Fruit fly (Drosophila melanogaster) whole organism, embryonic: Measurements from ENCODE around the gene dec.
A peak's percentile ranks its signal among the peaks of the same experiment; 100 is the strongest.

Source experiments
- Adf1 ChIP-seq: fragments of 200-800 bp; sonication (Bioruptor generic); IDR thresholded peaks from 2 replicates; pipeline ENCODE4 v1.3.6; 2022; ENCODE audit warnings: missing biosample characterization, missing genetic modification characterization
- Antp ChIP-seq: fragments of 200-800 bp; sonication (Bioruptor generic); optimal IDR thresholded peaks from 3 replicates; lab custom pipeline; 2016; ENCODE audit warnings: missing biosample characterization, missing genetic modification characterization
- BtbVII ChIP-seq: fragments of 200-800 bp; sonication (Bioruptor generic); optimal IDR thresholded peaks from 3 replicates; lab custom pipeline; 2017; ENCODE audit warnings: missing biosample characterization, mild to moderate bottlenecking, missing genetic modification characterization
- CG10366 ChIP-seq: fragments of 200-800 bp; sonication (Bioruptor generic); IDR thresholded peaks from 2 replicates; pipeline ENCODE4 v1.3.6; 2022; ENCODE audit warnings: missing biosample characterization, missing genetic modification characterization
- CG11695 ChIP-seq: fragments of 200-800 bp; sonication (Bioruptor generic); IDR thresholded peaks from 3 replicates; pipeline ENCODE4 v1.3.6; 2022; ENCODE audit warnings: missing biosample characterization, missing genetic modification characterization
- CG12104 ChIP-seq: fragments of 200-800 bp; sonication (Bioruptor generic); optimal IDR thresholded peaks from 3 replicates; lab custom pipeline; 2016; ENCODE audit warnings: missing biosample characterization, missing genetic modification characterization
- CG12299 ChIP-seq: fragments of 200-800 bp; sonication (Bioruptor generic); optimal IDR thresholded peaks from 2 replicates; lab custom pipeline; 2018; ENCODE audit warnings: missing biosample characterization, mild to moderate bottlenecking, missing genetic modification characterization
- CG13287 ChIP-seq: fragments of 200-800 bp; sonication (Bioruptor generic); IDR thresholded peaks from 2 replicates; pipeline ENCODE4 v1.3.6; 2022; ENCODE audit warnings: missing biosample characterization, missing genetic modification characterization; ENCODE audit not compliant: partially characterized antibody
- CG13775 ChIP-seq: fragments of 200-800 bp; sonication (Bioruptor generic); optimal IDR thresholded peaks from 3 replicates; lab custom pipeline; 2017; ENCODE audit warnings: missing biosample characterization, mild to moderate bottlenecking, missing genetic modification characterization
- CG14050 ChIP-seq: fragments of 200-800 bp; sonication (Bioruptor generic); IDR thresholded peaks from 3 replicates; pipeline ENCODE4 v1.3.6; 2022; ENCODE audit warnings: missing biosample characterization, missing genetic modification characterization
- CG14860 ChIP-seq: fragments of 200-800 bp; sonication (Bioruptor generic); IDR thresholded peaks from 3 replicates; pipeline ENCODE4 v1.3.6; 2022; ENCODE audit warnings: missing biosample characterization, missing genetic modification characterization; ENCODE audit not compliant: partially characterized antibody
- CG1529 ChIP-seq: fragments of 200-800 bp; sonication (Bioruptor generic); optimal IDR thresholded peaks from 3 replicates; lab custom pipeline; 2018; ENCODE audit warnings: missing biosample characterization, missing genetic modification characterization
- CG17802 ChIP-seq: fragments of 200-800 bp; sonication (Bioruptor generic); optimal IDR thresholded peaks from 2 replicates; lab custom pipeline; 2018; ENCODE audit warnings: missing biosample characterization, mild to moderate bottlenecking, missing genetic modification characterization, moderate library complexity
- CG2129 ChIP-seq: fragments of 200-800 bp; sonication (Bioruptor generic); IDR thresholded peaks from 2 replicates; pipeline ENCODE4 v1.3.6; 2022; ENCODE audit warnings: missing biosample characterization, missing genetic modification characterization; ENCODE audit not compliant: partially characterized antibody
- CG33213 ChIP-seq: fragments of 200-800 bp; sonication (Bioruptor generic); optimal IDR thresholded peaks from 3 replicates; lab custom pipeline; 2016; ENCODE audit warnings: missing biosample characterization, missing genetic modification characterization
- CG34376 ChIP-seq: fragments of 200-800 bp; sonication (Bioruptor generic); optimal IDR thresholded peaks from 2 replicates; lab custom pipeline; 2018; ENCODE audit warnings: missing biosample characterization, mild to moderate bottlenecking, missing genetic modification characterization
- CG6175 ChIP-seq: fragments of 200-800 bp; sonication (Bioruptor generic); IDR thresholded peaks from 3 replicates; pipeline ENCODE4 v1.3.6; 2022; ENCODE audit warnings: missing biosample characterization, missing genetic modification characterization
- CG6254 ChIP-seq: fragments of 200-800 bp; sonication (Bioruptor generic); optimal IDR thresholded peaks from 3 replicates; lab custom pipeline; 2017; ENCODE audit warnings: mild to moderate bottlenecking, missing biosample characterization, missing genetic modification reagents, missing genetic modification characterization
- CG7357 ChIP-seq: fragments of 200-800 bp; sonication (Bioruptor generic); IDR thresholded peaks from 3 replicates; pipeline ENCODE4 v1.3.6; 2022; ENCODE audit warnings: missing biosample characterization, missing genetic modification characterization
- CG7987 ChIP-seq: fragments of 200-800 bp; sonication (Bioruptor generic); optimal IDR thresholded peaks from 2 replicates; lab custom pipeline; 2018; ENCODE audit warnings: missing biosample characterization, mild to moderate bottlenecking, missing genetic modification characterization, moderate library complexity
- CTCF ChIP-seq: fragments of 200-800 bp; sonication (Bioruptor generic); optimal IDR thresholded peaks from 2 replicates; lab custom pipeline; 2017; ENCODE audit warnings: missing biosample characterization, mild to moderate bottlenecking, missing genetic modification characterization, moderate library complexity
- Ets65A ChIP-seq: fragments of 200-800 bp; sonication (Bioruptor generic); peaks from one replicate; lab custom pipeline; 2016; ENCODE audit warnings: missing biosample characterization, missing genetic modification characterization
- Fer3 ChIP-seq: fragments of 200-800 bp; sonication (Bioruptor generic); optimal IDR thresholded peaks from 2 replicates; lab custom pipeline; 2018; ENCODE audit warnings: missing biosample characterization, mild to moderate bottlenecking, missing genetic modification characterization, moderate library complexity
- H15 ChIP-seq: fragments of 200-800 bp; sonication (Bioruptor generic); IDR thresholded peaks from 3 replicates; pipeline ENCODE4 v1.3.6; 2022; ENCODE audit warnings: missing biosample characterization, missing genetic modification characterization
- HHEX ChIP-seq: fragments of 200-800 bp; sonication (Bioruptor generic); optimal IDR thresholded peaks from 3 replicates; lab custom pipeline; 2017; ENCODE audit warnings: missing biosample characterization, mild to moderate bottlenecking, missing genetic modification characterization, missing genetic modification reagents
- Hr3 ChIP-seq: fragments of 200-800 bp; sonication (Bioruptor generic); optimal IDR thresholded peaks from 3 replicates; lab custom pipeline; 2016; ENCODE audit warnings: missing biosample characterization, missing genetic modification characterization
- Opbp ChIP-seq: fragments of 200-800 bp; sonication (Bioruptor generic); IDR thresholded peaks from 3 replicates; pipeline ENCODE4 v1.3.6; 2022; ENCODE audit warnings: missing biosample characterization, missing genetic modification characterization; ENCODE audit not compliant: partially characterized antibody
- Optix ChIP-seq: fragments of 200-800 bp; sonication (Bioruptor generic); IDR thresholded peaks from 3 replicates; pipeline ENCODE4 v1.3.6; 2022; ENCODE audit warnings: missing biosample characterization, missing genetic modification characterization
- Xbp1 ChIP-seq: fragments of 200-800 bp; sonication (Bioruptor generic); optimal IDR thresholded peaks from 3 replicates; lab custom pipeline; 2016; ENCODE audit warnings: missing biosample characterization, mild to moderate bottlenecking, missing genetic modification characterization
- YL-1 ChIP-seq: fragments of 200-800 bp; sonication (Bioruptor generic); optimal IDR thresholded peaks from 3 replicates; lab custom pipeline; 2017; ENCODE audit warnings: missing biosample characterization, mild to moderate bottlenecking, missing genetic modification characterization
- bbx ChIP-seq: fragments of 200-800 bp; sonication (Bioruptor generic); IDR thresholded peaks from 2 replicates; pipeline ENCODE4 v1.3.6; 2022; ENCODE audit warnings: missing biosample characterization, missing genetic modification characterization; ENCODE audit not compliant: partially characterized antibody
- bigmax ChIP-seq: fragments of 200-800 bp; sonication (Bioruptor generic); optimal IDR thresholded peaks from 2 replicates; lab custom pipeline; 2018; ENCODE audit warnings: missing biosample characterization, mild to moderate bottlenecking, missing genetic modification characterization
- br ChIP-seq: fragments of >200 bp; optimal IDR thresholded peaks from 2 replicates; lab custom pipeline; 2017
- ci ChIP-seq: fragments of 200-800 bp; sonication (Bioruptor generic); IDR thresholded peaks from 3 replicates; pipeline ENCODE4 v1.3.6; 2022; ENCODE audit warnings: missing biosample characterization, missing genetic modification characterization
- crc ChIP-seq: fragments of 200-800 bp; sonication (Bioruptor generic); optimal IDR thresholded peaks from 2 replicates; lab custom pipeline; 2016; ENCODE audit warnings: missing biosample characterization, missing genetic modification characterization
- dmrt99B ChIP-seq: fragments of 200-800 bp; sonication (Bioruptor generic); optimal IDR thresholded peaks from 2 replicates; lab custom pipeline; 2018; ENCODE audit warnings: missing biosample characterization, mild to moderate bottlenecking, missing genetic modification characterization, moderate library complexity
- jing ChIP-seq: fragments of 200-800 bp; sonication (Bioruptor generic); optimal IDR thresholded peaks from 2 replicates; lab custom pipeline; 2018; ENCODE audit warnings: missing biosample characterization, mild to moderate bottlenecking, missing genetic modification characterization
- lilli ChIP-seq: fragments of 200-800 bp; sonication (Bioruptor generic); optimal IDR thresholded peaks from 3 replicates; lab custom pipeline; 2016; ENCODE audit warnings: missing biosample characterization, missing genetic modification characterization
- nmo ChIP-seq: fragments of 200-800 bp; sonication (Bioruptor generic); optimal IDR thresholded peaks from 2 replicates; lab custom pipeline; 2018; ENCODE audit warnings: missing biosample characterization, mild to moderate bottlenecking, missing genetic modification characterization, moderate library complexity
- pan ChIP-seq, 4 experiments: fragments of >200 bp in 3 of 4; fragments of 200-800 bp in 1 of 4; sonication (Bioruptor generic) in 1 of 4; optimal IDR thresholded peaks in 3 of 4; IDR thresholded peaks in 1 of 4; 2 replicates each; pipeline versions ENCODE4 v1.3.6 to Lab custom; 2017 to 2022; ENCODE audit warnings: missing biosample characterization in 2 of 4, missing genetic modification characterization in 2 of 4, mixed read lengths in 1 of 4
- phol ChIP-seq: fragments of 200-800 bp; sonication (Bioruptor generic); optimal IDR thresholded peaks from 3 replicates; lab custom pipeline; 2018; ENCODE audit warnings: missing biosample characterization, mild to moderate bottlenecking, missing genetic modification characterization, moderate library complexity
- sens ChIP-seq: fragments of 200-800 bp; sonication (Bioruptor generic); peaks from one replicate; lab custom pipeline; 2016; ENCODE audit warnings: missing biosample characterization, missing genetic modification characterization
- sisA ChIP-seq: fragments of 200-800 bp; sonication (Bioruptor generic); IDR thresholded peaks from 2 replicates; pipeline ENCODE4 v1.3.6; 2022; ENCODE audit warnings: missing biosample characterization, missing genetic modification characterization
- tgo ChIP-seq: fragments of 200-800 bp; sonication (Bioruptor generic); IDR thresholded peaks from 3 replicates; pipeline ENCODE4 v1.3.6; 2022; ENCODE audit warnings: missing biosample characterization, missing genetic modification characterization
- toy ChIP-seq: fragments of 200-800 bp; sonication (Bioruptor generic); IDR thresholded peaks from 2 replicates; pipeline ENCODE4 v1.3.6; 2022; ENCODE audit warnings: missing biosample characterization, missing genetic modification characterization
- wdn ChIP-seq: fragments of 200-800 bp; sonication (Bioruptor generic); IDR thresholded peaks from 2 replicates; pipeline ENCODE4 v1.3.6; 2022; ENCODE audit warnings: missing biosample characterization, missing genetic modification characterization
- z ChIP-seq: fragments of 200-800 bp; sonication (Bioruptor generic); IDR thresholded peaks from 3 replicates; pipeline ENCODE4 v1.3.6; 2022; ENCODE audit warnings: missing biosample characterization, missing genetic modification characterization

dec gene

dm6 chrX:7901153-7902038 lies 28.4 kb upstream of the dec start, which contains the start of the genes RpS6 and bys (continued):
- TF ChIP-seq Antp (GFP tag; lab: Kevin White, UChicago) (peak; percentile 35), CG2129 (GFP tag; lab: Robert Waterston, UW) (peak; percentile 74), CG6254 (GFP tag; lab: Kevin White, UChicago) (peak; percentile 11), z (GFP tag; lab: Robert Waterston, UW) (0 out of 3 replicates have a peak, but pooled peaks have one; percentile 22), CG7987 (GFP tag; lab: Kevin White, UChicago) (peak; percentile 76), BtbVII (peak; percentile 77), pan (optimal IDR thresholded peaks at IDR 0.05; lab: Kevin White, UChicago) (no peak), pan (GFP tag; optimal IDR thresholded peaks at IDR 0.05 in 1 of 2, IDR thresholded peaks at IDR 0.05 in 1 of 2) (peak in 1 of 2 experiments; percentile 65), CG34376 (peak; percentile 74), CG33213 (GFP tag; lab: Kevin White, UChicago) (peak; percentile 26), CG6175 (0 out of 3 replicates have a peak, but pooled peaks have one; percentile 13), CG12299 (tag; lab: Kevin White, UChicago) (no peak), CG13287 (GFP tag; lab: Robert Waterston, UW) (peak; percentile 76), CG1529 (GFP tag; lab: Kevin White, UChicago) (no peak), dmrt99B (tag; lab: Kevin White, UChicago) (peak; percentile 19), CG12104 (peak; percentile 30), bbx (GFP tag; lab: Robert Waterston, UW) (peak; percentile 91), CG14050 (no peak; the same call in 2 of the 3 replicates), bigmax (GFP tag; lab: Kevin White, UChicago) (peak; percentile 7), CG13775 (peak; percentile 66), tgo (GFP tag; lab: Robert Waterston, UW) (peak; percentile 29; the same call in 1 of the 3 replicates), CG10366 (peak; percentile 53), crc (no peak), Adf1 (GFP tag; lab: Robert Waterston, UW) (no peak), CG17802 (tag; lab: Kevin White, UChicago) (peak; percentile 34), Fer3 (tag; lab: Kevin White, UChicago) (peak; percentile 57), Hr3 (GFP tag; lab: Kevin White, UChicago) (peak; percentile 36), CTCF (GFP tag; lab: Kevin White, UChicago) (no peak), toy (GFP tag; lab: Robert Waterston, UW) (no peak), lilli (GFP tag; lab: Kevin White, UChicago) (peak; percentile 10), wdn (GFP tag; lab: Robert Waterston, UW) (peak; percentile 12; the same call in 1 of the 2 replicates)

dm6 chrX:7900659-7901058 lies 27.6 kb upstream of the dec start:
- TF ChIP-seq sens (GFP tag; lab: Kevin White, UChicago): peak; percentile 53
- TF ChIP-seq Opbp (GFP tag; lab: Robert Waterston, UW): 0 out of 3 replicates have a peak, but pooled peaks have one; percentile 10
- TF ChIP-seq phol: no peak
- no peak for TF ChIP-seq ci (GFP tag; lab: Robert Waterston, UW)
- no peak for TF ChIP-seq Xbp1 (GFP tag; lab: Kevin White, UChicago)
- TF ChIP-seq br (lab: Kevin White, UChicago): no peak
- TF ChIP-seq nmo (GFP tag; lab: Kevin White, UChicago): no peak
- TF ChIP-seq Optix (GFP tag; lab: Robert Waterston, UW): no peak
- TF ChIP-seq Ets65A: peak; percentile 65
- no peak for TF ChIP-seq YL-1
- TF ChIP-seq H15: no peak
- no peak for TF ChIP-seq CG14860 (GFP tag; lab: Robert Waterston, UW)
- no peak for TF ChIP-seq HHEX (GFP tag; lab: Kevin White, UChicago)
- no peak for TF ChIP-seq sisA
- no peak for TF ChIP-seq CG7357 (GFP tag; lab: Robert Waterston, UW)
- TF ChIP-seq CG11695 (GFP tag; lab: Robert Waterston, UW): no peak
- TF ChIP-seq jing: no peak
- TF ChIP-seq, all 482 proteins: peak for 3
